Worm (Caenorhabditis elegans) whole organism, L4/young adult: ENCODE results near the gene lido-5.

Source experiments
- W03F9.2 ChIP-seq: fragments of 150-350 bp; optimal IDR thresholded peaks from 2 replicates; lab custom pipeline; 2014; ENCODE audit warnings: missing biosample characterization, missing genetic modification characterization
- dao-5 ChIP-seq: sonication (generic microtip); optimal IDR thresholded peaks from 2 replicates; lab custom pipeline; 2016; ENCODE audit warnings: missing genotype, missing genetic modification characterization, moderate library complexity, missing compliant biosample characterization
- him-1 ChIP-seq: sonication (generic microtip); optimal IDR thresholded peaks from 2 replicates; lab custom pipeline; 2016; ENCODE audit warnings: missing genotype, missing genetic modification reagents, missing genetic modification characterization, missing compliant biosample characterization

- TF ChIP-seq W03F9.2 (tag; lab: Kevin White, UChicago) (no peak), him-1 (no peak), dao-5 (tag; lab: Kevin White, UChicago) (no peak)
Measured at ce11 chrX:17107670-17108069, 2.8 kb downstream of the lido-5 start, which contains the start of gene lido-4.
